Worm (Caenorhabditis elegans): Measurements from ENCODE around the gene M57.2.

DNA sequence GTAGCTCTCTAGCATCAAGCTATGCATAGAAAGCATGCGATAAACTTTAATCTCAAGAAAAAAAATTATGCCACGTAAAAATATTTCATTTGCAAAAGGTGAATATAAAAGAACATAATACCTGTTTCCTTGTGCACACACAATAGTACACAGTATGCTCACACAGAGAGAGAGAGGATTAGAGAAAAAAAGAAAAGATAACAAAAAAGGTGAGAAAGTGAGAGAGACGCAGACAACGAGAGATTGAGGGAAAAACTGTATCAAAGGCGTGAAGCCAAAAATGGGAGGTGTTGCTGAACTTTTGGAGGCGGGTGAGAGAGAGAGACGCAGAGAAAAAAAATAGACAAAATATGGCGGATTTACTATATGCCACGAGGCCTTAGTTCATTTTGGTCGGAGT, 21.2 kb downstream of the M57.2 start:
- TF ChIP-seq dpl-1 (GFP tag; optimal IDR thresholded peaks at IDR 0.05) (no peak), athp-1 (tag; optimal IDR thresholded peaks at IDR 0.05) (no peak), T07F8.4 (tag; optimal IDR thresholded peaks at IDR 0.05) (no peak), F39B2.1 (GFP tag; IDR thresholded peaks at IDR 0.05) (no peak), rec-8 (tag; optimal IDR thresholded peaks at IDR 0.05) (no peak), snpc-1.3 (tag; optimal IDR thresholded peaks at IDR 0.05; ENCODE audit: insufficient read depth) (no peak), F37B4.10 (GFP tag; IDR thresholded peaks at IDR 0.05) (no peak), Y95B8A.8 (GFP tag; IDR thresholded peaks at IDR 0.05) (no peak), ztf-25 (GFP tag; IDR thresholded peaks at IDR 0.05) (no peak), C17E4.6 (GFP tag; IDR thresholded peaks at IDR 0.05) (no peak), F10E7.11 (tag; optimal IDR thresholded peaks at IDR 0.05) (no peak)
